Worm (Caenorhabditis elegans) whole organism, L4/young adult: ENCODE data around the gene B0361.11.

Experiments used
- W03F9.2 ChIP-seq: fragments of 150-350 bp; optimal IDR thresholded peaks from 2 replicates; lab custom pipeline; 2014; ENCODE audit warnings: missing biosample characterization, missing genetic modification characterization
- dao-5 ChIP-seq: sonication (generic microtip); optimal IDR thresholded peaks from 2 replicates; lab custom pipeline; 2016; ENCODE audit warnings: missing genotype, missing genetic modification characterization, moderate library complexity, missing compliant biosample characterization
- him-1 ChIP-seq: sonication (generic microtip); optimal IDR thresholded peaks from 2 replicates; lab custom pipeline; 2016; ENCODE audit warnings: missing genotype, missing genetic modification reagents, missing genetic modification characterization, missing compliant biosample characterization

Gene B0361.11

ce11 chrIII:7271083-7271482 lies 6.3 kb upstream of the B0361.11 start:
- TF ChIP-seq dao-5 (tag; lab: Kevin White, UChicago), result no peak
- no peak for TF ChIP-seq him-1 (tag; lab: Kevin White, UChicago)
- no peak for TF ChIP-seq W03F9.2 (tag; lab: Kevin White, UChicago)

- TF ChIP-seq him-1 (tag; lab: Kevin White, UChicago) (no peak), dao-5 (tag; lab: Kevin White, UChicago) (no peak), W03F9.2 (tag; lab: Kevin White, UChicago) (no peak)
These were observed 5.3 kb upstream of the B0361.11 start for ce11 chrIII:7272088-7272487.

- no peak for TF ChIP-seq dao-5 (tag; lab: Kevin White, UChicago)
- no peak for TF ChIP-seq him-1 (tag; lab: Kevin White, UChicago)
- TF ChIP-seq W03F9.2 (tag; lab: Kevin White, UChicago), result no peak
These were observed 4.6 kb upstream of the B0361.11 start for ce11 chrIII:7272828-7273227.

ce11 chrIII:7273718-7274117 lies 3.7 kb upstream of the B0361.11 start:
- no peak for TF ChIP-seq him-1 (tag; lab: Kevin White, UChicago)
- TF ChIP-seq dao-5 (tag; lab: Kevin White, UChicago), result no peak
- TF ChIP-seq W03F9.2 (tag; lab: Kevin White, UChicago), result no peak

- TF ChIP-seq W03F9.2 (tag; lab: Kevin White, UChicago) (no peak), him-1 (tag; lab: Kevin White, UChicago) (no peak), dao-5 (tag; lab: Kevin White, UChicago) (no peak)
These were observed 2.1 kb upstream of the B0361.11 start, which contains the start of gene psd-1 for ce11 chrIII:7275296-7275695. psd-1 (minus strand) TSS chrIII:7275396.

- TF ChIP-seq him-1 (tag; lab: Kevin White, UChicago), result no peak
- TF ChIP-seq dao-5 (tag; lab: Kevin White, UChicago), result peak; percentile 42
- peak; percentile 74 for TF ChIP-seq W03F9.2 (tag; lab: Kevin White, UChicago)
These were observed 1.1 kb downstream of the B0361.11 start for ce11 chrIII:7278491-7278890.

- TF ChIP-seq him-1 (tag; lab: Kevin White, UChicago), result no peak
- no peak for TF ChIP-seq W03F9.2 (tag; lab: Kevin White, UChicago)
- no peak for TF ChIP-seq dao-5 (tag; lab: Kevin White, UChicago)
These were observed 3.8 kb downstream of the B0361.11 start, which contains the start of gene B0361.3 for ce11 chrIII:7281179-7281578. B0361.3 (plus strand) TSS chrIII:7281462.

- no peak for TF ChIP-seq him-1 (tag; lab: Kevin White, UChicago)
- TF ChIP-seq W03F9.2 (tag; lab: Kevin White, UChicago), result no peak
- no peak for TF ChIP-seq dao-5 (tag; lab: Kevin White, UChicago)
These were observed 8.4 kb downstream of the B0361.11 start, which contains the start of gene pho-5 for ce11 chrIII:7285783-7286182. pho-5 (minus strand) TSS chrIII:7285883.

- TF ChIP-seq dao-5 (tag; lab: Kevin White, UChicago), result no peak
- TF ChIP-seq W03F9.2 (tag; lab: Kevin White, UChicago), result no peak
- TF ChIP-seq him-1 (tag; lab: Kevin White, UChicago), result no peak
These were observed 10.1 kb downstream of the B0361.11 start, which contains the start of gene ykt-6 for ce11 chrIII:7287503-7287902. ykt-6 (minus strand) TSS chrIII:7287603.

- no peak for TF ChIP-seq him-1 (tag; lab: Kevin White, UChicago)
- TF ChIP-seq W03F9.2 (tag; lab: Kevin White, UChicago), result no peak
- TF ChIP-seq dao-5 (tag; lab: Kevin White, UChicago), result no peak
These were observed 13.1 kb downstream of the B0361.11 start, which contains the start of gene algn-11 for ce11 chrIII:7290462-7290861. algn-11 (minus strand) TSS chrIII:7290562.

ce11 chrIII:7291216-7291615 lies 13.8 kb downstream of the B0361.11 start:
- TF ChIP-seq him-1 (tag; lab: Kevin White, UChicago) (no peak), W03F9.2 (tag; lab: Kevin White, UChicago) (no peak), dao-5 (tag; lab: Kevin White, UChicago) (no peak)

- TF ChIP-seq him-1 (tag; lab: Kevin White, UChicago) (no peak), dao-5 (tag; lab: Kevin White, UChicago) (no peak), W03F9.2 (tag; lab: Kevin White, UChicago) (no peak)
These were observed 15.2 kb downstream of the B0361.11 start for ce11 chrIII:7292569-7292968.

ce11 chrIII:7293075-7293684 lies 15.8 kb downstream of the B0361.11 start, which contains the start of gene cwf-19L2:
cwf-19L2 (plus strand) TSS chrIII:7293634.
- peak; percentile 27 for TF ChIP-seq W03F9.2 (tag; lab: Kevin White, UChicago)
- no peak for TF ChIP-seq him-1 (tag; lab: Kevin White, UChicago)
- TF ChIP-seq dao-5 (tag; lab: Kevin White, UChicago), result no peak
